Worm (Caenorhabditis elegans) whole organism, L2 larva: ENCODE results near the gene R02D5.24.

Experiments used
- F13H6.1 ChIP-seq: sonication (generic microtip); optimal IDR thresholded peaks from 2 replicates; lab custom pipeline; 2016; ENCODE audit warnings: missing genetic modification characterization, missing compliant biosample characterization
- ceh-16 ChIP-seq: fragments of 150-350 bp; optimal IDR thresholded peaks from 2 replicates; lab custom pipeline; 2014; ENCODE audit warnings: missing biosample characterization, missing genetic modification characterization
- egl-27 ChIP-seq: sonication (generic microtip); optimal IDR thresholded peaks from 3 replicates; lab custom pipeline; 2017; ENCODE audit warnings: missing biosample characterization, missing genetic modification reagents, missing genetic modification characterization
- lsy-2 ChIP-seq, 2 experiments: fragments of 150-350 bp in 1 of 2; sonication (generic microtip) in 1 of 2; optimal IDR thresholded peaks; 2 replicates each; lab custom pipeline; 2014 to 2017; ENCODE audit warnings: missing biosample characterization in 2 of 2, missing genetic modification characterization in 2 of 2
- mab-5 ChIP-seq: fragments of 150-350 bp; optimal IDR thresholded peaks from 2 replicates; lab custom pipeline; 2014; ENCODE audit warnings: missing biosample characterization, missing genetic modification characterization
- nhr-12 ChIP-seq: fragments of 150-350 bp; optimal IDR thresholded peaks from 2 replicates; lab custom pipeline; 2014; ENCODE audit warnings: missing biosample characterization, missing genetic modification characterization
- nhr-237 ChIP-seq: fragments of 150-350 bp; optimal IDR thresholded peaks from 2 replicates; lab custom pipeline; 2014; ENCODE audit warnings: missing biosample characterization, missing genetic modification characterization
- sma-3 ChIP-seq: sonication (generic microtip); optimal IDR thresholded peaks from 2 replicates; lab custom pipeline; 2016; ENCODE audit warnings: missing genetic modification reagents, missing genetic modification characterization, missing compliant biosample characterization
- snpc-4 ChIP-seq: fragments of 150-350 bp; optimal IDR thresholded peaks from 2 replicates; lab custom pipeline; 2014; ENCODE audit warnings: missing biosample characterization, missing genetic modification characterization
- unc-62 ChIP-seq: fragments of 150-350 bp; optimal IDR thresholded peaks from 2 replicates; lab custom pipeline; 2014; ENCODE audit warnings: missing biosample characterization, missing genetic modification reagents, missing genetic modification characterization
- zag-1 ChIP-seq: fragments of 150-350 bp; optimal IDR thresholded peaks from 2 replicates; lab custom pipeline; 2014; ENCODE audit warnings: missing biosample characterization, missing genetic modification characterization

DNA sequence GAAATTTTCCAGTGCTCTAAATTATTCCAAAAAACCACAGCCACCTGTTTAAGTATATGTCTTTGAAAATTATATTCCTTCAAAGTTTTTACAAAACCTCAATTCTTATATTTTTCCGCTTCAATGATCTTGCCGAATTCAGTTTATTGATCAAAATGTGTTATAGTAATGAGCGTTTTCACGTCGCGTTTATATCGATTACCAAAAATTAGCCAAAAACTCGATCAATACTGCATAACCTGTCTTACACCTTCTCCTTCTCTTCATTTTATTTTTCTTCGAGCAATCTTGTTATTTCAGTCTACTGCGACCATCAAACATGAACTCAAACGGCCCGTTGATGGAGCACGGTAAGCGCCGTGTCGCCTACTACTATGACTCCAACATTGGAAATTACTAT lies 23.9 kb downstream of the R02D5.24 start, which contains the start of gene hda-1:
- TF ChIP-seq mab-5 (no peak), unc-62 (no peak), nhr-12 (tag; lab: Kevin White, UChicago) (no peak), sma-3 (GFP tag; lab: Kevin White, UChicago) (no peak), nhr-237 (tag; lab: Kevin White, UChicago) (no peak), F13H6.1 (tag; lab: Kevin White, UChicago) (no peak), zag-1 (no peak), lsy-2 (tag; optimal IDR thresholded peaks at IDR 0.05; lab: Kevin White, UChicago) (no peak), ceh-16 (tag; lab: Kevin White, UChicago) (no peak), snpc-4 (no peak), egl-27 (tag; lab: Kevin White, UChicago) (no peak)
